Worm (Caenorhabditis elegans): Measurements from ENCODE around the gene T27E7.3.

The T27E7.3 gene

DNA sequence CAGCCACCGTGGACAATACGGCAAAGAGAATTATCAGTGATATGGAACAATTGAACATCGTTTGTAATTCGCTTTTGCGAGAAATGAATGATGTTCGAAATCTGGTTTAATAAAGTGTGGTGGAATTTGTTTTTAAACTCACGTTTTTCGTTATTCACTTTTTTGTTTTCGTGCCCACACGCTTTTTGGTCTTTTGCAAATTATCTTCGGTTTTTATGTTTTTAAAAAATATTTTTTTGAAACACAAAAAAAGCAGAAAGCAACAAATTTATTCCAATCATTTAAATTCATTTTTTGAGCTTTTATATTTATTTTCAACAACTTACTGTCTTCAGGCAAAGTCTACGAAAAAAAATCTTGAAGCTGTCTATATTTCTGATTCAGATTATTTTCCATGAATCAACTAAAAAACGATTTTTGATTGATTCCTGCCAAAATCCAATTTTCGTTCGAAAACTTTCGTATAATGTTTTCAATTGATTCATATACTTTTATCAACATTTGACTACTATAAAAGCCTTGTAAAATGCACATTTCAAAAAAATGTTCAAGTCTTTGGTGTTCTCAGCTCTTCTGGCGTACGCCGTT lies 45.6 kb downstream of the T27E7.3 start, which contains the start of the genes Y57G11B.3 and Y57G11B.5:
Gene Y57G11B.3, minus strand, starts transcription at position 101 of the 588 bp plus-strand sequence.
Gene Y57G11B.5, plus strand, starts transcription at position 538 of the 588 bp plus-strand sequence.
- TF ChIP-seq nhr-28 (tag; optimal IDR thresholded peaks at IDR 0.05) (no peak), C04F5.9 (tag; optimal IDR thresholded peaks at IDR 0.05) (no peak), snu-23 (GFP tag; optimal IDR thresholded peaks at IDR 0.05) (no peak), nhr-85 (tag) (no peak), nhr-47 (tag; optimal IDR thresholded peaks at IDR 0.05) (no peak), ztf-11 (tag; optimal IDR thresholded peaks at IDR 0.05) (no peak), C34B4.2 (tag; optimal IDR thresholded peaks at IDR 0.05) (no peak), fkh-8 (tag; optimal IDR thresholded peaks at IDR 0.05) (no peak), dpl-1 (GFP tag; optimal IDR thresholded peaks at IDR 0.05) (no peak), unc-130 (tag; optimal IDR thresholded peaks at IDR 0.05) (no peak), ets-5 (GFP tag; IDR thresholded peaks at IDR 0.05) (no peak), aha-1 (tag; optimal IDR thresholded peaks at IDR 0.05) (no peak), elt-3 (tag; optimal IDR thresholded peaks at IDR 0.05) (no peak), mef-2 (tag; optimal IDR thresholded peaks at IDR 0.05) (no peak), pag-3 (tag; optimal IDR thresholded peaks at IDR 0.05; ENCODE audit: borderline replicate concordance, insufficient read depth) (no peak)

DNA sequence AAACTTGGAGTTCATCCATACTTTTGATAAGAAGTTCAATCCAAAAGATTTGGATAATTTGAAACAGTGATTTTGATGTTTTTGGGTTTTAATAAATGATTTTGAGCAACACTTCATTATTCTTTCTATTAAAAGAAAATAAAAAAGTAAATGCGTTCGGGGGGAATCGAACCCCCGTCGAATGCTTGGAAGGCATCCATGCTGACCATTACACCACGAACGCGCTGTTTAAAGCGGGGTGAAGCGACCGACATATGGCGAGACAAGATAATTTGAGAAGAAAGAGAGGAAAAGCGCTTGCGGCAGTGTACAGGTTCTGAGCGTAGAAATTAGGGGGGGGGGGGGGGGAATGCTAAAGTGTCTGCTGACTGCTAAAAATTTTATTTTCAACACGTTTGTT lies 47.7 kb downstream of the T27E7.3 start:
- TF ChIP-seq dsc-1 (tag; optimal IDR thresholded peaks at IDR 0.05) (no peak), nhr-19 (GFP tag; conservative IDR thresholded peaks at IDR 0.05) (0 out of 2 replicates have a peak, but pooled peaks have one; percentile 26), nhr-20 (tag; optimal IDR thresholded peaks at IDR 0.05) (peak; percentile 32), efl-1 (optimal IDR thresholded peaks at IDR 0.05) (no peak), efl-1 (GFP tag; optimal IDR thresholded peaks at IDR 0.05 in 1 of 2) (peak in 1 of 2 experiments; percentile 82), nhr-90 (tag; optimal IDR thresholded peaks at IDR 0.05; ENCODE audit: poor library complexity) (peak; percentile 42), ceh-63 (GFP tag; optimal IDR thresholded peaks at IDR 0.05) (no peak), blmp-1 (tag; optimal IDR thresholded peaks at IDR 0.05) (peak; percentile 5), elt-2 (tag; optimal IDR thresholded peaks at IDR 0.05) (peak; percentile 2)

DNA sequence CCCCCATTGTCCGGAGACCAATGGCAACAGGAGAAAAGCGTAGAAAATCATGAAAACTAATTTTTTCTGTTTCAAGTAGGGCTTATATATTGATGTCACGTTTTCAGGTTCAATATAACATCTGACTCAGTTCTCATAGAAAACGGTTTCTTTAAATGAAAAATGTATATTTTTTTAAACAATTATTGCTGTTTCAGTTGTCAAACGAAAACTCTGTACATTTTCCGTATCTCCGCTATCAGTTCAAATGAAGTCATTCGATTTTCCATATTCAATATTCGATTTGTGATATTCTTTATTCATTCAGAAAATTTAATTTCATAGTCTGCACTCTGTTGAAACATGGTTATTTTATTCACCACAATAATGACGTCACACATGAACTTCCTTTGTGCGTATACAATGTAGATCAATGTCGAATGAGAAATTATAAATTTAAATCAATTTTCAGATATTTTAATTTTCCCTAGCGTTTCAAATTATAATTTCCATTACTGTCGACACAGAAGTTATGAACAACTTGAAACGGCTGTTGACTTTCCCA lies 49.9 kb downstream of the T27E7.3 start, which contains the start of gene Y57G11B.8:
Gene Y57G11B.8, minus strand, starts transcription at position 51 of the 544 bp plus-strand sequence.
- TF ChIP-seq nhr-12 (tag; optimal IDR thresholded peaks at IDR 0.05), result no peak
- TF ChIP-seq elt-2 (tag; optimal IDR thresholded peaks at IDR 0.05), result no peak
- no peak for TF ChIP-seq alr-1 (tag; optimal IDR thresholded peaks at IDR 0.05; ENCODE audit: borderline replicate concordance)
- no peak for TF ChIP-seq blmp-1 (tag; optimal IDR thresholded peaks at IDR 0.05)
- no peak for TF ChIP-seq mef-2 (tag; optimal IDR thresholded peaks at IDR 0.05)
- TF ChIP-seq snu-23 (GFP tag; optimal IDR thresholded peaks at IDR 0.05), result no peak
- TF ChIP-seq ama-1 (optimal IDR thresholded peaks at IDR 0.05), result no peak
- no peak for TF ChIP-seq snpc-4 (tag; optimal IDR thresholded peaks at IDR 0.05)
- no peak for TF ChIP-seq dsc-1 (tag; optimal IDR thresholded peaks at IDR 0.05)
- no peak for TF ChIP-seq isw-1 (GFP tag; IDR thresholded peaks at IDR 0.05)
- no peak for TF ChIP-seq egl-13 (tag; optimal IDR thresholded peaks at IDR 0.05)
- TF ChIP-seq Y116A8C.19 (tag; optimal IDR thresholded peaks at IDR 0.05; ENCODE audit: borderline replicate concordance), result no peak
- no peak for TF ChIP-seq C16A3.4 (tag; optimal IDR thresholded peaks at IDR 0.05)
- no peak for TF ChIP-seq pqm-1 (tag; optimal IDR thresholded peaks at IDR 0.05)
- no peak for TF ChIP-seq swsn-7 (tag; optimal IDR thresholded peaks at IDR 0.05)
- TF ChIP-seq dpl-1 (GFP tag; optimal IDR thresholded peaks at IDR 0.05), result no peak
- no peak for TF ChIP-seq unc-98 (GFP tag; IDR thresholded peaks at IDR 0.05)
- no peak for TF ChIP-seq nhr-71 (tag; optimal IDR thresholded peaks at IDR 0.05)

All from whole organism, L1 larva.